Worm (Caenorhabditis elegans) whole organism, L4 larva: ENCODE results near the gene Y47D3A.31.

Experiments used
- D1046.2 ChIP-seq: fragments of 200-800 bp; sonication (Bioruptor generic); IDR thresholded peaks from 2 replicates; pipeline ENCODE4 v1.3.6; 2022; ENCODE audit warnings: missing genetic modification characterization, missing compliant biosample characterization
- T26A8.4 ChIP-seq: fragments of 200-800 bp; sonication (Bioruptor generic); IDR thresholded peaks from 2 replicates; pipeline ENCODE4 v1.3.6; 2022; ENCODE audit warnings: missing genetic modification characterization, missing compliant biosample characterization
- Y105C5A.15 ChIP-seq: fragments of 200-800 bp; sonication (Bioruptor generic); IDR thresholded peaks from 2 replicates; pipeline ENCODE4 v1.3.6; 2022; ENCODE audit warnings: missing genetic modification characterization, missing compliant biosample characterization
- ZK546.5 ChIP-seq, 2 experiments: sonication (generic microtip); optimal IDR thresholded peaks; 2 replicates each; lab custom pipeline; 2017; ENCODE audit warnings: missing biosample characterization in 2 of 2, missing genetic modification characterization in 2 of 2
- aly-2 ChIP-seq: sonication (generic microtip); optimal IDR thresholded peaks from 2 replicates; lab custom pipeline; 2018; ENCODE audit warnings: missing biosample characterization, missing genetic modification characterization
- arid-1 ChIP-seq: fragments of 200-800 bp; sonication (Bioruptor generic); conservative IDR thresholded peaks from 2 replicates; pipeline ENCODE4 v1.3.6; 2022; ENCODE audit warnings: missing genetic modification reagents, missing genetic modification characterization, missing compliant biosample characterization
- ceh-20 ChIP-seq: fragments of 200-800 bp; sonication (Bioruptor generic); IDR thresholded peaks from 2 replicates; pipeline ENCODE4 v1.3.6; 2022; ENCODE audit warnings: missing genetic modification reagents, missing genetic modification characterization, missing compliant biosample characterization
- ceh-28 ChIP-seq: fragments of 150-350 bp; optimal IDR thresholded peaks from 2 replicates; lab custom pipeline; 2014; ENCODE audit warnings: missing biosample characterization, missing genetic modification reagents, missing genetic modification characterization
- ceh-32 ChIP-seq: sonication (generic microtip); optimal IDR thresholded peaks from 2 replicates; lab custom pipeline; 2016; ENCODE audit warnings: mild to moderate bottlenecking, missing genetic modification characterization, missing compliant biosample characterization; ENCODE audit not compliant: poor library complexity
- ces-1 ChIP-seq: fragments of 150-350 bp; sonication (generic microtip); optimal IDR thresholded peaks from 4 replicates; lab custom pipeline; 2014; ENCODE audit warnings: missing biosample characterization, missing genetic modification reagents, missing genetic modification characterization
- daf-16 ChIP-seq, 3 experiments: sonication (generic microtip); optimal IDR thresholded peaks; 2 replicates each; lab custom pipeline; 2016 to 2017; ENCODE audit warnings: missing genetic modification characterization in 3 of 3, missing genetic modification reagents in 3 of 3, mild to moderate bottlenecking in 2 of 3, missing compliant biosample characterization in 2 of 3, missing biosample characterization in 1 of 3, moderate library complexity in 1 of 3
- daf-19 ChIP-seq: fragments of 200-800 bp; sonication (Bioruptor generic); conservative IDR thresholded peaks from 2 replicates; pipeline ENCODE4 v1.3.6; 2022; ENCODE audit warnings: missing genetic modification characterization, missing compliant biosample characterization
- daf-8 ChIP-seq: fragments of 200-800 bp; sonication (Bioruptor generic); IDR thresholded peaks from 2 replicates; pipeline ENCODE4 v1.3.6; 2022; ENCODE audit warnings: missing genetic modification characterization, missing compliant biosample characterization
- dmd-6 ChIP-seq: fragments of 200-800 bp; sonication (Bioruptor generic); IDR thresholded peaks from 2 replicates; pipeline ENCODE4 v1.3.6; 2022; ENCODE audit warnings: missing genetic modification reagents, missing genetic modification characterization, missing compliant biosample characterization
- dpl-1 ChIP-seq: fragments of 150-350 bp; optimal IDR thresholded peaks from 2 replicates; lab custom pipeline; 2014; ENCODE audit warnings: missing biosample characterization, missing genetic modification reagents, missing genetic modification characterization
- dve-1 ChIP-seq: sonication (generic microtip); optimal IDR thresholded peaks from 2 replicates; lab custom pipeline; 2017; ENCODE audit warnings: antibody characterized with exemption, mild to moderate bottlenecking, missing genetic modification characterization, missing compliant biosample characterization; ENCODE audit not compliant: insufficient read depth
- egl-27 ChIP-seq: sonication (generic microtip); optimal IDR thresholded peaks from 3 replicates; lab custom pipeline; 2017; ENCODE audit warnings: missing biosample characterization, missing genetic modification reagents, missing genetic modification characterization
- egl-43 ChIP-seq: fragments of 200-800 bp; sonication (Bioruptor generic); IDR thresholded peaks from 2 replicates; pipeline ENCODE4 v1.3.6; 2022; ENCODE audit warnings: missing genetic modification reagents, missing genetic modification characterization, missing compliant biosample characterization
- fkh-10 ChIP-seq: fragments of 150-350 bp; optimal IDR thresholded peaks from 2 replicates; lab custom pipeline; 2014; ENCODE audit warnings: missing biosample characterization, missing genetic modification reagents, missing genetic modification characterization
- fos-1 ChIP-seq: fragments of 150-350 bp; optimal IDR thresholded peaks from 2 replicates; lab custom pipeline; 2014; ENCODE audit warnings: missing biosample characterization, missing genetic modification characterization
- hlh-11 ChIP-seq: fragments of 200-800 bp; sonication (Bioruptor generic); optimal IDR thresholded peaks from 2 replicates; lab custom pipeline; 2018; ENCODE audit warnings: mild to moderate bottlenecking, missing genetic modification characterization, missing compliant biosample characterization
- hlh-30 ChIP-seq: sonication (generic microtip); optimal IDR thresholded peaks from 2 replicates; lab custom pipeline; 2017; ENCODE audit warnings: antibody characterized with exemption, mild to moderate bottlenecking, missing genetic modification characterization, missing compliant biosample characterization; ENCODE audit not compliant: insufficient read depth
- hmg-1.1 ChIP-seq: fragments of 200-800 bp; sonication (Bioruptor generic); IDR thresholded peaks from 2 replicates; pipeline ENCODE4 v1.3.6; 2022; ENCODE audit warnings: missing genetic modification reagents, missing genetic modification characterization, missing compliant biosample characterization
- lin-38 ChIP-seq: fragments of 200-800 bp; sonication (Bioruptor generic); IDR thresholded peaks from 2 replicates; pipeline ENCODE4 v1.3.6; 2022; ENCODE audit warnings: missing genetic modification reagents, missing genetic modification characterization, missing compliant biosample characterization
- lin-39 ChIP-seq: fragments of 150-350 bp; optimal IDR thresholded peaks from 2 replicates; lab custom pipeline; 2014; ENCODE audit warnings: missing biosample characterization, missing genetic modification reagents, missing genetic modification characterization
- lir-3 ChIP-seq: sonication (generic microtip); optimal IDR thresholded peaks from 2 replicates; lab custom pipeline; 2016; ENCODE audit warnings: mild to moderate bottlenecking, missing genetic modification characterization, missing compliant biosample characterization
- lsy-2 ChIP-seq, 2 experiments: fragments of 150-350 bp in 1 of 2; sonication (generic microtip) in 1 of 2; optimal IDR thresholded peaks; 2 replicates each; lab custom pipeline; 2014 to 2017; ENCODE audit warnings: missing biosample characterization in 2 of 2, missing genetic modification characterization in 2 of 2
- mep-1 ChIP-seq: fragments of 150-350 bp; sonication (generic microtip); optimal IDR thresholded peaks from 3 replicates; lab custom pipeline; 2014; ENCODE audit warnings: missing biosample characterization, missing genetic modification characterization
- nhr-11 ChIP-seq: fragments of 150-350 bp; optimal IDR thresholded peaks from 2 replicates; lab custom pipeline; 2014; ENCODE audit warnings: missing biosample characterization, missing genetic modification characterization
- nhr-237 ChIP-seq: sonication (generic microtip); optimal IDR thresholded peaks from 2 replicates; lab custom pipeline; 2017; ENCODE audit warnings: missing biosample characterization, missing genetic modification characterization
- nhr-28 ChIP-seq: fragments of 150-350 bp; optimal IDR thresholded peaks from 2 replicates; lab custom pipeline; 2014; ENCODE audit warnings: missing biosample characterization, missing genetic modification characterization
- nhr-76 ChIP-seq: fragments of 150-350 bp; optimal IDR thresholded peaks from 2 replicates; lab custom pipeline; 2014; ENCODE audit warnings: missing biosample characterization, missing genetic modification characterization
- pha-4 ChIP-seq, 2 experiments: fragments of 150-350 bp in 1 of 2; fragments of 200-800 bp in 1 of 2; sonication (Bioruptor generic) in 1 of 2; IDR thresholded peaks in 1 of 2; optimal IDR thresholded peaks in 1 of 2; 2 replicates each; pipeline versions ENCODE4 v1.3.6 to Lab custom; 2014 to 2022; ENCODE audit warnings: missing genetic modification characterization in 2 of 2, missing genetic modification reagents in 2 of 2, missing biosample characterization in 1 of 2, missing compliant biosample characterization in 1 of 2
- pqm-1 ChIP-seq: sonication (generic microtip); optimal IDR thresholded peaks from 2 replicates; lab custom pipeline; 2017; ENCODE audit warnings: missing biosample characterization, missing genetic modification characterization
- saeg-2 ChIP-seq: fragments of 200-800 bp; sonication (Bioruptor generic); IDR thresholded peaks from 2 replicates; pipeline ENCODE4 v1.3.6; 2022; ENCODE audit warnings: missing genetic modification reagents, missing genetic modification characterization, missing compliant biosample characterization
- set-16 ChIP-seq: fragments of 200-800 bp; sonication (Bioruptor generic); IDR thresholded peaks from 2 replicates; pipeline ENCODE4 v1.3.6; 2022; ENCODE audit warnings: missing genetic modification reagents, missing genetic modification characterization, missing compliant biosample characterization
- skn-1 ChIP-seq: fragments of 150-350 bp; optimal IDR thresholded peaks from 2 replicates; lab custom pipeline; 2014; ENCODE audit warnings: missing biosample characterization, missing genetic modification characterization
- spr-3 ChIP-seq: fragments of 200-800 bp; sonication (Bioruptor generic); optimal IDR thresholded peaks from 2 replicates; lab custom pipeline; 2018; ENCODE audit warnings: mild to moderate bottlenecking, missing genetic modification characterization, missing compliant biosample characterization
- tag-97 ChIP-seq: fragments of 200-800 bp; sonication (Bioruptor generic); IDR thresholded peaks from 2 replicates; pipeline ENCODE4 v1.3.6; 2022; ENCODE audit warnings: missing genetic modification characterization, missing compliant biosample characterization
- tra-1 ChIP-seq: fragments of 200-800 bp; sonication (Bioruptor generic); IDR thresholded peaks from 2 replicates; pipeline ENCODE4 v1.3.6; 2022; ENCODE audit warnings: missing genetic modification reagents, missing genetic modification characterization, missing compliant biosample characterization
- unc-62 ChIP-seq, 3 experiments: fragments of 150-350 bp in 1 of 3; sonication (generic microtip); optimal IDR thresholded peaks in 2 of 3; peaks in 1 of 3; 1 replicate in 1 of 3; 2 replicates in 2 of 3; lab custom pipeline; 2014 to 2017; ENCODE audit warnings: missing biosample characterization in 3 of 3, missing genetic modification characterization in 3 of 3, missing genetic modification reagents in 3 of 3, missing genotype in 1 of 3
- zip-11 ChIP-seq: fragments of 200-800 bp; sonication (Bioruptor generic); IDR thresholded peaks from 2 replicates; pipeline ENCODE4 v1.3.6; 2022; ENCODE audit warnings: missing genetic modification characterization, missing compliant biosample characterization

Y47D3A.31 gene

ce11 chrIII:11202992-11203391, 46.0 kb upstream of the Y47D3A.31 start (continued):
- TF ChIP-seq ceh-20 (GFP tag; lab: Robert Waterston, UW) (peak; percentile 75), mep-1 (peak; percentile 72), lsy-2 (tag; optimal IDR thresholded peaks at IDR 0.05; lab: Kevin White, UChicago) (peak; percentile 22 to 62), tag-97 (GFP tag; lab: Robert Waterston, UW) (no peak), hlh-11 (tag; lab: Kevin White, UChicago) (peak; percentile 64), daf-16 (GFP tag; optimal IDR thresholded peaks at IDR 0.05; lab: Kevin White, UChicago) (no peak), daf-16 (tag; optimal IDR thresholded peaks at IDR 0.05; lab: Kevin White, UChicago) (no peak), unc-62 (GFP tag; optimal IDR thresholded peaks at IDR 0.05 in 1 of 2; lab: Kevin White, UChicago) (peak in 1 of 2 experiments; percentile 99), unc-62 (tag; optimal IDR thresholded peaks at IDR 0.05; lab: Kevin White, UChicago) (no peak), D1046.2 (GFP tag; lab: Robert Waterston, UW) (no peak), tra-1 (GFP tag; lab: Robert Waterston, UW) (peak; percentile 59), Y105C5A.15 (GFP tag; lab: Robert Waterston, UW) (no peak), dmd-6 (GFP tag; lab: Robert Waterston, UW) (peak; percentile 28; the same call in 1 of the 2 replicates), daf-8 (no peak), ceh-32 (tag; lab: Kevin White, UChicago) (no peak), nhr-11 (tag; lab: Kevin White, UChicago) (no peak), nhr-76 (no peak), T26A8.4 (GFP tag; lab: Robert Waterston, UW) (no peak), egl-43 (GFP tag; lab: Robert Waterston, UW) (peak; percentile 63; the same call in 1 of the 2 replicates), set-16 (GFP tag; lab: Robert Waterston, UW) (peak; percentile 100), arid-1 (no peak), spr-3 (GFP tag; lab: Kevin White, UChicago) (no peak), pqm-1 (tag; lab: Kevin White, UChicago) (no peak), lin-38 (GFP tag; lab: Robert Waterston, UW) (no peak), hmg-1.1 (peak; percentile 80), ceh-28 (tag; lab: Kevin White, UChicago) (no peak), aly-2 (no peak), ces-1 (GFP tag; lab: Kevin White, UChicago) (no peak), fkh-10 (peak; percentile 45), saeg-2 (GFP tag; lab: Robert Waterston, UW) (no peak), skn-1 (no peak), hlh-30 (tag; lab: Kevin White, UChicago) (peak; percentile 57), nhr-28 (tag; lab: Kevin White, UChicago) (no peak), pha-4 (GFP tag; IDR thresholded peaks at IDR 0.05; lab: Robert Waterston, UW) (peak; percentile 47; the same call in 1 of the 2 replicates), pha-4 (tag; optimal IDR thresholded peaks at IDR 0.05; lab: Kevin White, UChicago) (no peak), nhr-237 (no peak), lir-3 (no peak), lin-39 (tag; lab: Kevin White, UChicago) (no peak), zip-11 (GFP tag; lab: Robert Waterston, UW) (no peak), fos-1 (tag; lab: Kevin White, UChicago) (no peak), dpl-1 (GFP tag; lab: Kevin White, UChicago) (no peak), daf-19 (GFP tag; lab: Robert Waterston, UW) (no peak), dve-1 (tag; lab: Kevin White, UChicago) (no peak), ZK546.5 (tag; optimal IDR thresholded peaks at IDR 0.05; lab: Kevin White, UChicago) (no peak), egl-27 (tag; lab: Kevin White, UChicago) (no peak)
